Worm (Caenorhabditis elegans) whole organism, L2 larva: ENCODE results near the gene cthd-1.

ENCODE experiments used
- C34F6.9 ChIP-seq: fragments of 150-350 bp; optimal IDR thresholded peaks from 2 replicates; lab custom pipeline; 2014; ENCODE audit warnings: missing biosample characterization, missing genetic modification characterization
- F13H6.1 ChIP-seq: sonication (generic microtip); optimal IDR thresholded peaks from 2 replicates; lab custom pipeline; 2016; ENCODE audit warnings: missing genetic modification characterization, missing compliant biosample characterization
- Y55F3AM.14 ChIP-seq: fragments of 200-800 bp; sonication (Bioruptor generic); optimal IDR thresholded peaks from 2 replicates; lab custom pipeline; 2018; ENCODE audit warnings: mild to moderate bottlenecking, missing genetic modification characterization, missing compliant biosample characterization
- ZK546.5 ChIP-seq: sonication (generic microtip); optimal IDR thresholded peaks from 2 replicates; lab custom pipeline; 2017; ENCODE audit warnings: missing biosample characterization, missing genetic modification characterization
- aly-2 ChIP-seq: fragments of 150-350 bp; optimal IDR thresholded peaks from 2 replicates; lab custom pipeline; 2014; ENCODE audit warnings: missing biosample characterization, missing genetic modification characterization
- ama-1 ChIP-seq: fragments of 150-350 bp; optimal IDR thresholded peaks from 2 replicates; lab custom pipeline; 2018; ENCODE audit warnings: inconsistent platforms
- blmp-1 ChIP-seq: sonication (generic microtip); optimal IDR thresholded peaks from 2 replicates; lab custom pipeline; 2017; ENCODE audit warnings: missing genetic modification characterization, mild to moderate bottlenecking, missing compliant biosample characterization, antibody characterized with exemption, moderate library complexity; ENCODE audit not compliant: insufficient read depth
- ceh-16 ChIP-seq: fragments of 150-350 bp; optimal IDR thresholded peaks from 2 replicates; lab custom pipeline; 2014; ENCODE audit warnings: missing biosample characterization, missing genetic modification characterization
- crh-2 ChIP-seq: sonication (generic microtip); optimal IDR thresholded peaks from 2 replicates; lab custom pipeline; 2017; ENCODE audit warnings: missing biosample characterization, missing genetic modification characterization
- dmd-4 ChIP-seq: sonication (generic microtip); optimal IDR thresholded peaks from 2 replicates; lab custom pipeline; 2017; ENCODE audit warnings: missing biosample characterization, missing genetic modification characterization
- egl-27 ChIP-seq: sonication (generic microtip); optimal IDR thresholded peaks from 3 replicates; lab custom pipeline; 2017; ENCODE audit warnings: missing biosample characterization, missing genetic modification reagents, missing genetic modification characterization
- elt-1 ChIP-seq: fragments of 150-350 bp; optimal IDR thresholded peaks from 2 replicates; lab custom pipeline; 2014; ENCODE audit warnings: missing biosample characterization, missing genetic modification characterization
- elt-3 ChIP-seq: sonication (generic microtip); optimal IDR thresholded peaks from 2 replicates; lab custom pipeline; 2017; ENCODE audit warnings: missing biosample characterization, missing genetic modification characterization
- fos-1 ChIP-seq: fragments of 150-350 bp; optimal IDR thresholded peaks from 2 replicates; lab custom pipeline; 2014; ENCODE audit warnings: missing biosample characterization, missing genetic modification characterization
- gmeb-1 ChIP-seq: fragments of 150-350 bp; optimal IDR thresholded peaks from 2 replicates; lab custom pipeline; 2014; ENCODE audit warnings: missing biosample characterization, missing genetic modification characterization
- lin-13 ChIP-seq: fragments of 150-350 bp; optimal IDR thresholded peaks from 2 replicates; lab custom pipeline; 2014; ENCODE audit warnings: missing biosample characterization, missing genetic modification reagents, missing genetic modification characterization
- lin-39 ChIP-seq: fragments of 150-350 bp; optimal IDR thresholded peaks from 2 replicates; lab custom pipeline; 2014; ENCODE audit warnings: missing biosample characterization, missing genetic modification reagents, missing genetic modification characterization
- lsy-2 ChIP-seq, 2 experiments: fragments of 150-350 bp in 1 of 2; sonication (generic microtip) in 1 of 2; optimal IDR thresholded peaks; 2 replicates each; lab custom pipeline; 2014 to 2017; ENCODE audit warnings: missing biosample characterization in 2 of 2, missing genetic modification characterization in 2 of 2
- mab-5 ChIP-seq: fragments of 150-350 bp; optimal IDR thresholded peaks from 2 replicates; lab custom pipeline; 2014; ENCODE audit warnings: missing biosample characterization, missing genetic modification characterization
- mbf-1 ChIP-seq: sonication (generic microtip); optimal IDR thresholded peaks from 2 replicates; lab custom pipeline; 2017; ENCODE audit warnings: missing biosample characterization, missing genetic modification characterization
- mdl-1 ChIP-seq, 2 experiments: fragments of 150-350 bp in 1 of 2; sonication (generic microtip) in 1 of 2; optimal IDR thresholded peaks; 2 replicates each; lab custom pipeline; 2017; ENCODE audit warnings: missing biosample characterization in 2 of 2, missing genetic modification characterization in 2 of 2
- nhr-10 ChIP-seq: sonication (generic microtip); optimal IDR thresholded peaks from 2 replicates; lab custom pipeline; 2017; ENCODE audit warnings: missing biosample characterization, missing genetic modification characterization
- nhr-11 ChIP-seq: fragments of 150-350 bp; optimal IDR thresholded peaks from 2 replicates; lab custom pipeline; 2014; ENCODE audit warnings: missing biosample characterization, missing genetic modification characterization
- nhr-129 ChIP-seq: fragments of 150-350 bp; optimal IDR thresholded peaks from 2 replicates; lab custom pipeline; 2014; ENCODE audit warnings: missing biosample characterization, missing genetic modification characterization
- nhr-21 ChIP-seq: fragments of 150-350 bp; optimal IDR thresholded peaks from 2 replicates; lab custom pipeline; 2014; ENCODE audit warnings: missing biosample characterization, missing genetic modification characterization
- nhr-237 ChIP-seq: fragments of 150-350 bp; optimal IDR thresholded peaks from 2 replicates; lab custom pipeline; 2014; ENCODE audit warnings: missing biosample characterization, missing genetic modification characterization
- nhr-25 ChIP-seq: fragments of 150-350 bp; sonication (generic microtip); optimal IDR thresholded peaks from 3 replicates; lab custom pipeline; 2014; ENCODE audit warnings: missing biosample characterization, missing genetic modification characterization
- nhr-6 ChIP-seq: fragments of 150-350 bp; optimal IDR thresholded peaks from 2 replicates; lab custom pipeline; 2014; ENCODE audit warnings: missing biosample characterization, missing genetic modification characterization
- peb-1 ChIP-seq: fragments of 150-350 bp; optimal IDR thresholded peaks from 2 replicates; lab custom pipeline; 2014; ENCODE audit warnings: missing biosample characterization, missing genetic modification characterization
- sem-4 ChIP-seq: fragments of 150-350 bp; optimal IDR thresholded peaks from 2 replicates; lab custom pipeline; 2014; ENCODE audit warnings: missing biosample characterization, missing genetic modification reagents, missing genetic modification characterization
- skn-1 ChIP-seq: sonication (generic microtip); optimal IDR thresholded peaks from 2 replicates; lab custom pipeline; 2017; ENCODE audit warnings: missing biosample characterization, missing genetic modification characterization
- sma-3 ChIP-seq: sonication (generic microtip); optimal IDR thresholded peaks from 2 replicates; lab custom pipeline; 2016; ENCODE audit warnings: missing genetic modification reagents, missing genetic modification characterization, missing compliant biosample characterization
- sma-9 ChIP-seq, 2 experiments: fragments of 150-350 bp in 1 of 2; sonication (generic microtip) in 1 of 2; optimal IDR thresholded peaks; 2 replicates each; lab custom pipeline; 2014 to 2016; ENCODE audit warnings: missing genetic modification characterization in 2 of 2, mild to moderate bottlenecking in 1 of 2, missing biosample characterization in 1 of 2, missing compliant biosample characterization in 1 of 2, missing genetic modification reagents in 1 of 2, moderate library complexity in 1 of 2
- snpc-4 ChIP-seq: fragments of 150-350 bp; optimal IDR thresholded peaks from 2 replicates; lab custom pipeline; 2014; ENCODE audit warnings: missing biosample characterization, missing genetic modification characterization
- unc-55 ChIP-seq: fragments of 150-350 bp; sonication (generic microtip); optimal IDR thresholded peaks from 3 replicates; lab custom pipeline; 2014; ENCODE audit warnings: missing biosample characterization, missing genetic modification reagents, missing genetic modification characterization
- zag-1 ChIP-seq: fragments of 150-350 bp; optimal IDR thresholded peaks from 2 replicates; lab custom pipeline; 2014; ENCODE audit warnings: missing biosample characterization, missing genetic modification characterization
- ztf-1 ChIP-seq: fragments of 200-800 bp; sonication (Bioruptor generic); conservative IDR thresholded peaks from 2 replicates; pipeline ENCODE4 v1.3.6; 2022; ENCODE audit warnings: missing genetic modification characterization, missing compliant biosample characterization
- ztf-11 ChIP-seq: sonication (generic microtip); optimal IDR thresholded peaks from 2 replicates; lab custom pipeline; 2017; ENCODE audit warnings: missing biosample characterization, missing genetic modification characterization
- ztf-4 ChIP-seq: fragments of 150-350 bp; optimal IDR thresholded peaks from 2 replicates; lab custom pipeline; 2014; ENCODE audit warnings: missing biosample characterization, missing genetic modification characterization

Gene cthd-1

ce11 chrV:9690728-9691127 is 12.7 kb downstream of the cthd-1 start (continued):
- peak; percentile 98 for TF ChIP-seq blmp-1 (tag; lab: Kevin White, UChicago)
- TF ChIP-seq elt-1 (tag; lab: Kevin White, UChicago): no peak
- no peak for TF ChIP-seq mab-5 (tag; lab: Kevin White, UChicago)

- TF ChIP-seq mbf-1 (no peak), sem-4 (tag; lab: Kevin White, UChicago) (peak; percentile 7), lsy-2 (tag; optimal IDR thresholded peaks at IDR 0.05; lab: Kevin White, UChicago) (peak in 1 of 2 experiments; percentile 39), fos-1 (tag; lab: Kevin White, UChicago) (peak; percentile 79), C34F6.9 (tag; lab: Kevin White, UChicago) (peak; percentile 74), nhr-129 (tag; lab: Kevin White, UChicago) (peak; percentile 86), unc-55 (GFP tag; lab: Kevin White, UChicago) (peak; percentile 67), F13H6.1 (peak; percentile 78), mdl-1 (tag; optimal IDR thresholded peaks at IDR 0.05; lab: Kevin White, UChicago) (no peak), egl-27 (tag; lab: Kevin White, UChicago) (peak; percentile 23), zag-1 (tag; lab: Kevin White, UChicago) (peak; percentile 67), sma-3 (GFP tag; lab: Kevin White, UChicago) (no peak), nhr-21 (tag; lab: Kevin White, UChicago) (peak; percentile 15), nhr-237 (no peak), gmeb-1 (tag; lab: Kevin White, UChicago) (peak; percentile 7), lin-39 (tag; lab: Kevin White, UChicago) (no peak), nhr-25 (tag; lab: Kevin White, UChicago) (no peak), sma-9 (GFP tag; optimal IDR thresholded peaks at IDR 0.05; lab: Kevin White, UChicago) (no peak), sma-9 (tag; optimal IDR thresholded peaks at IDR 0.05; lab: Kevin White, UChicago) (no peak), snpc-4 (tag; lab: Kevin White, UChicago) (peak; percentile 20), blmp-1 (tag; lab: Kevin White, UChicago) (peak; percentile 86), ztf-11 (tag; lab: Kevin White, UChicago) (no peak), ama-1 (lab: Kevin White, UChicago) (no peak), skn-1 (tag; lab: Kevin White, UChicago) (no peak), crh-2 (tag; lab: Kevin White, UChicago) (peak; percentile 57), dmd-4 (tag; lab: Kevin White, UChicago) (no peak), elt-3 (no peak)
Measured at ce11 chrV:9692109-9692581, 14.1 kb downstream of the cthd-1 start, which contains the start of gene ztf-9. Gene ztf-9, minus strand, starts transcription at chrV:9692159.

ce11 chrV:9692649-9693112 is 14.6 kb downstream of the cthd-1 start, which contains the start of gene ZK287.7:
Gene ZK287.7, plus strand, starts transcription at chrV:9693062.
- TF ChIP-seq lin-13 (GFP tag; lab: Kevin White, UChicago) (no peak), aly-2 (tag; lab: Kevin White, UChicago) (no peak), crh-2 (tag; lab: Kevin White, UChicago) (no peak), ceh-16 (no peak), nhr-11 (tag; lab: Kevin White, UChicago) (no peak), snpc-4 (tag; lab: Kevin White, UChicago) (no peak), sma-9 (GFP tag; optimal IDR thresholded peaks at IDR 0.05; lab: Kevin White, UChicago) (no peak), sma-9 (tag; optimal IDR thresholded peaks at IDR 0.05; lab: Kevin White, UChicago) (no peak), nhr-6 (tag; lab: Kevin White, UChicago) (no peak), fos-1 (tag; lab: Kevin White, UChicago) (no peak), zag-1 (tag; lab: Kevin White, UChicago) (no peak), skn-1 (tag; lab: Kevin White, UChicago) (no peak), nhr-21 (tag; lab: Kevin White, UChicago) (no peak), lin-39 (tag; lab: Kevin White, UChicago) (no peak), nhr-10 (tag; lab: Kevin White, UChicago) (no peak), sem-4 (tag; lab: Kevin White, UChicago) (no peak), mdl-1 (tag; optimal IDR thresholded peaks at IDR 0.05; lab: Kevin White, UChicago) (no peak), ztf-1 (GFP tag; lab: Robert Waterston, UW) (no peak)

ce11 chrV:9696715-9697114 is 18.6 kb downstream of the cthd-1 start, which contains the start of gene her-1:
Gene her-1, plus strand, starts transcription at chrV:9697015.
- TF ChIP-seq nhr-21 (tag; lab: Kevin White, UChicago) (no peak), ZK546.5 (tag; lab: Kevin White, UChicago) (no peak), egl-27 (tag; lab: Kevin White, UChicago) (no peak), dmd-4 (tag; lab: Kevin White, UChicago) (no peak), Y55F3AM.14 (GFP tag; lab: Kevin White, UChicago) (no peak), elt-3 (no peak), mdl-1 (tag; optimal IDR thresholded peaks at IDR 0.05; lab: Kevin White, UChicago) (no peak), sem-4 (tag; lab: Kevin White, UChicago) (no peak), lin-13 (GFP tag; lab: Kevin White, UChicago) (no peak), zag-1 (tag; lab: Kevin White, UChicago) (no peak), crh-2 (tag; lab: Kevin White, UChicago) (no peak), F13H6.1 (no peak), ztf-4 (no peak), peb-1 (tag; lab: Kevin White, UChicago) (no peak), ztf-1 (GFP tag; lab: Robert Waterston, UW) (no peak)
